Fruit fly (Drosophila melanogaster) whole organism, embryonic: ENCODE data around the gene CG5157.

Source experiments
- B-H1 ChIP-seq: fragments of 200-800 bp; sonication (Bioruptor generic); IDR thresholded peaks from 3 replicates; pipeline ENCODE4 v1.3.6; 2022; ENCODE audit warnings: missing biosample characterization, missing genetic modification characterization
- Bdp1 ChIP-seq: fragments of 200-800 bp; sonication (Bioruptor generic); optimal IDR thresholded peaks from 3 replicates; lab custom pipeline; 2016; ENCODE audit warnings: missing biosample characterization, missing genetic modification characterization
- CG10274 ChIP-seq: fragments of 200-800 bp; sonication (Bioruptor generic); optimal IDR thresholded peaks from 3 replicates; lab custom pipeline; 2017; ENCODE audit warnings: missing biosample characterization, mild to moderate bottlenecking, missing genetic modification characterization
- CG12391 ChIP-seq: fragments of 200-800 bp; sonication (Bioruptor generic); optimal IDR thresholded peaks from 3 replicates; lab custom pipeline; 2018; ENCODE audit warnings: missing biosample characterization, mild to moderate bottlenecking, missing genetic modification characterization, moderate library complexity
- CG12769 ChIP-seq: fragments of 200-800 bp; sonication (Bioruptor generic); optimal IDR thresholded peaks from 2 replicates; lab custom pipeline; 2019; ENCODE audit warnings: missing biosample characterization, mild to moderate bottlenecking, missing genetic modification characterization, moderate library complexity
- CG12942 ChIP-seq: fragments of 200-800 bp; sonication (Bioruptor generic); optimal IDR thresholded peaks from 3 replicates; lab custom pipeline; 2016; ENCODE audit warnings: missing biosample characterization, missing genetic modification characterization
- CG14667 ChIP-seq: fragments of 200-800 bp; sonication (Bioruptor generic); IDR thresholded peaks from 2 replicates; pipeline ENCODE4 v1.3.6; 2022; ENCODE audit warnings: missing biosample characterization, missing genetic modification characterization
- CG15514 ChIP-seq: fragments of 200-800 bp; sonication (Bioruptor generic); optimal IDR thresholded peaks from 3 replicates; lab custom pipeline; 2017; ENCODE audit warnings: missing biosample characterization, missing genetic modification characterization, mild to moderate bottlenecking, moderate library complexity, missing genetic modification reagents
- CG17568 ChIP-seq: fragments of 200-800 bp; sonication (Bioruptor generic); optimal IDR thresholded peaks from 2 replicates; lab custom pipeline; 2018; ENCODE audit warnings: missing biosample characterization, mild to moderate bottlenecking, missing genetic modification characterization, moderate library complexity
- CG17612 ChIP-seq: fragments of 200-800 bp; sonication (Bioruptor generic); IDR thresholded peaks from 2 replicates; pipeline ENCODE4 v1.3.6; 2022; ENCODE audit warnings: missing biosample characterization, missing genetic modification characterization
- CG2889 ChIP-seq: fragments of 200-800 bp; sonication (Bioruptor generic); IDR thresholded peaks from 3 replicates; pipeline ENCODE4 v1.3.6; 2022; ENCODE audit warnings: missing biosample characterization, missing genetic modification characterization
- CG31441 ChIP-seq: fragments of 200-800 bp; sonication (Bioruptor generic); IDR thresholded peaks from 2 replicates; pipeline ENCODE4 v1.3.6; 2022; ENCODE audit warnings: missing biosample characterization, missing genetic modification characterization
- CG43689 ChIP-seq: fragments of 200-800 bp; sonication (Bioruptor generic); IDR thresholded peaks from 2 replicates; pipeline ENCODE4 v1.3.6; 2022; ENCODE audit warnings: missing biosample characterization, missing genetic modification characterization
- CG4617 ChIP-seq: fragments of 200-800 bp; sonication (Bioruptor generic); optimal IDR thresholded peaks from 3 replicates; lab custom pipeline; 2016; ENCODE audit warnings: missing biosample characterization, missing genetic modification characterization, borderline replicate concordance
- CG7271 ChIP-seq: fragments of 200-800 bp; sonication (Bioruptor generic); optimal IDR thresholded peaks from 2 replicates; lab custom pipeline; 2018; ENCODE audit warnings: missing biosample characterization, mild to moderate bottlenecking, missing genetic modification characterization, moderate library complexity
- CG8924 ChIP-seq: fragments of 200-800 bp; optimal IDR thresholded peaks from 3 replicates; lab custom pipeline; 2019; ENCODE audit warnings: missing biosample characterization, mild to moderate bottlenecking, missing genetic modification characterization, moderate library complexity
- Chrac-16 ChIP-seq: fragments of 200-800 bp; sonication (Bioruptor generic); optimal IDR thresholded peaks from 3 replicates; lab custom pipeline; 2016; ENCODE audit warnings: missing biosample characterization, missing genetic modification characterization
- D ChIP-seq, 2 experiments: fragments of 200-800 bp in 1 of 2; fragments of >200 bp in 1 of 2; sonication (Bioruptor generic) in 1 of 2; optimal IDR thresholded peaks; 2 replicates in 1 of 2; 3 replicates in 1 of 2; lab custom pipeline; 2017; ENCODE audit warnings: mild to moderate bottlenecking in 1 of 2, missing biosample characterization in 1 of 2, missing genetic modification characterization in 1 of 2, missing genetic modification reagents in 1 of 2
- Dek ChIP-seq: fragments of 200-800 bp; sonication (Bioruptor generic); optimal IDR thresholded peaks from 3 replicates; lab custom pipeline; 2019; ENCODE audit warnings: missing biosample characterization, mild to moderate bottlenecking, missing genetic modification characterization, moderate library complexity
- Dip3 ChIP-seq: fragments of 200-800 bp; sonication (Bioruptor generic); optimal IDR thresholded peaks from 3 replicates; lab custom pipeline; 2016; ENCODE audit warnings: missing biosample characterization, missing genetic modification characterization
- Ets65A ChIP-seq: fragments of 200-800 bp; sonication (Bioruptor generic); peaks from one replicate; lab custom pipeline; 2016; ENCODE audit warnings: missing biosample characterization, missing genetic modification characterization
- Fer1 ChIP-seq: fragments of 200-800 bp; sonication (Bioruptor generic); optimal IDR thresholded peaks from 2 replicates; lab custom pipeline; 2017; ENCODE audit warnings: missing biosample characterization, mild to moderate bottlenecking, missing genetic modification characterization
- Fer2 ChIP-seq: fragments of 200-800 bp; sonication (Bioruptor generic); optimal IDR thresholded peaks from 2 replicates; lab custom pipeline; 2018; ENCODE audit warnings: missing biosample characterization, mild to moderate bottlenecking, missing genetic modification characterization, moderate library complexity
- HLH4C ChIP-seq: fragments of 200-800 bp; sonication (Bioruptor generic); IDR thresholded peaks from 3 replicates; pipeline ENCODE4 v1.3.6; 2022; ENCODE audit warnings: missing biosample characterization, missing genetic modification characterization; ENCODE audit not compliant: partially characterized antibody
- Hmx ChIP-seq: fragments of 200-800 bp; sonication (Bioruptor generic); optimal IDR thresholded peaks from 2 replicates; lab custom pipeline; 2016; ENCODE audit warnings: missing biosample characterization, missing genetic modification characterization
- Lhr ChIP-seq: fragments of 200-800 bp; sonication (Bioruptor generic); optimal IDR thresholded peaks from 3 replicates; lab custom pipeline; 2017; ENCODE audit warnings: mild to moderate bottlenecking, missing biosample characterization, missing genetic modification reagents, missing genetic modification characterization
- MESR4 ChIP-seq: fragments of 200-800 bp; sonication (Bioruptor generic); optimal IDR thresholded peaks from 2 replicates; lab custom pipeline; 2018; ENCODE audit warnings: missing biosample characterization, mild to moderate bottlenecking, missing genetic modification characterization, moderate library complexity
- Sry-δ ChIP-seq: fragments of 200-800 bp; sonication (Bioruptor generic); optimal IDR thresholded peaks from 2 replicates; lab custom pipeline; 2016; ENCODE audit warnings: missing biosample characterization, missing genetic modification characterization
- Ssrp ChIP-seq: fragments of 200-800 bp; sonication (Bioruptor generic); optimal IDR thresholded peaks from 2 replicates; lab custom pipeline; 2018; ENCODE audit warnings: missing biosample characterization, mild to moderate bottlenecking, missing genetic modification characterization, moderate library complexity
- Vsx1 ChIP-seq: fragments of 200-800 bp; sonication (Bioruptor generic); optimal IDR thresholded peaks from 2 replicates; lab custom pipeline; 2017; ENCODE audit warnings: missing biosample characterization, mild to moderate bottlenecking, missing genetic modification characterization, missing genetic modification reagents
- ab ChIP-seq: fragments of 200-800 bp; sonication (Bioruptor generic); optimal IDR thresholded peaks from 2 replicates; lab custom pipeline; 2016; ENCODE audit warnings: missing biosample characterization, missing genetic modification characterization
- croc ChIP-seq: fragments of 200-800 bp; sonication (Bioruptor generic); conservative IDR thresholded peaks from 3 replicates; pipeline ENCODE4 v1.3.6; 2022; ENCODE audit warnings: missing biosample characterization, missing genetic modification characterization
- eyg ChIP-seq: fragments of 200-800 bp; sonication (Bioruptor generic); optimal IDR thresholded peaks from 3 replicates; lab custom pipeline; 2016; ENCODE audit warnings: missing biosample characterization, missing genetic modification characterization
- fru ChIP-seq: fragments of >200 bp; optimal IDR thresholded peaks from 2 replicates; lab custom pipeline; 2017
- insv ChIP-seq, 2 experiments: fragments of 200-800 bp; sonication (Bioruptor generic); optimal IDR thresholded peaks; 3 replicates each; lab custom pipeline; 2016 to 2018; ENCODE audit warnings: missing biosample characterization in 2 of 2, missing genetic modification characterization in 2 of 2
- mld ChIP-seq: fragments of 200-800 bp; sonication (Bioruptor generic); IDR thresholded peaks from 3 replicates; pipeline ENCODE4 v1.3.6; 2022; ENCODE audit warnings: missing biosample characterization, missing genetic modification characterization; ENCODE audit not compliant: partially characterized antibody
- nmo ChIP-seq: fragments of 200-800 bp; sonication (Bioruptor generic); optimal IDR thresholded peaks from 2 replicates; lab custom pipeline; 2018; ENCODE audit warnings: missing biosample characterization, mild to moderate bottlenecking, missing genetic modification characterization, moderate library complexity
- oc ChIP-seq: fragments of 200-800 bp; sonication (Bioruptor generic); optimal IDR thresholded peaks from 2 replicates; lab custom pipeline; 2018; ENCODE audit warnings: missing biosample characterization, mild to moderate bottlenecking, missing genetic modification characterization, moderate library complexity
- otp ChIP-seq: fragments of 200-800 bp; sonication (Bioruptor generic); IDR thresholded peaks from 3 replicates; pipeline ENCODE4, ENCODE4 v1.3.6; 2022; ENCODE audit warnings: missing biosample characterization, missing genetic modification characterization
- pnt ChIP-seq: fragments of 200-800 bp; sonication (Bioruptor generic); optimal IDR thresholded peaks from 3 replicates; lab custom pipeline; 2016; ENCODE audit warnings: missing biosample characterization, missing genetic modification characterization
- rib ChIP-seq: fragments of 200-800 bp; sonication (Bioruptor generic); IDR thresholded peaks from 2 replicates; pipeline ENCODE4 v1.3.6; 2022; ENCODE audit warnings: missing biosample characterization, missing genetic modification characterization
- row ChIP-seq: fragments of 200-800 bp; sonication (Bioruptor generic); IDR thresholded peaks from 3 replicates; pipeline ENCODE4 v1.3.6; 2022; ENCODE audit warnings: missing biosample characterization, missing genetic modification characterization
- sim ChIP-seq: fragments of 200-800 bp; sonication (Bioruptor generic); IDR thresholded peaks from 2 replicates; pipeline ENCODE4 v1.3.6; 2022; ENCODE audit warnings: missing biosample characterization, missing genetic modification characterization
- sna ChIP-seq: fragments of 200-800 bp; sonication (Bioruptor generic); IDR thresholded peaks from 2 replicates; pipeline ENCODE4 v1.3.6; 2022; ENCODE audit warnings: missing biosample characterization, missing genetic modification characterization; ENCODE audit not compliant: partially characterized antibody
- tin ChIP-seq: fragments of 200-800 bp; sonication (Bioruptor generic); optimal IDR thresholded peaks from 3 replicates; lab custom pipeline; 2016; ENCODE audit warnings: missing biosample characterization, missing genetic modification characterization
- vfl ChIP-seq: fragments of 200-800 bp; sonication (Bioruptor generic); optimal IDR thresholded peaks from 2 replicates; lab custom pipeline; 2016; ENCODE audit warnings: missing biosample characterization, missing genetic modification characterization
- vnd ChIP-seq: fragments of 200-800 bp; sonication (Bioruptor generic); IDR thresholded peaks from 3 replicates; pipeline ENCODE4 v1.3.6; 2022; ENCODE audit warnings: missing biosample characterization, missing genetic modification characterization; ENCODE audit not compliant: partially characterized antibody
- z ChIP-seq: fragments of 200-800 bp; sonication (Bioruptor generic); IDR thresholded peaks from 3 replicates; pipeline ENCODE4 v1.3.6; 2022; ENCODE audit warnings: missing biosample characterization, missing genetic modification characterization

CG5157 gene

dm6 chr3L:16113607-16114337 lies 23.9 kb downstream of the CG5157 start (continued):
- TF ChIP-seq z (GFP tag; lab: Robert Waterston, UW) (0 out of 3 replicates have a peak, but pooled peaks have one; percentile 52), D (optimal IDR thresholded peaks at IDR 0.05; lab: Kevin White, UChicago) (no peak), D (GFP tag; optimal IDR thresholded peaks at IDR 0.05; lab: Kevin White, UChicago) (peak; percentile 58), Sry-δ (GFP tag; lab: Kevin White, UChicago) (peak; percentile 73), vnd (GFP tag; lab: Robert Waterston, UW) (peak; percentile 32; the same call in 2 of the 3 replicates), HLH4C (GFP tag; lab: Robert Waterston, UW) (peak; percentile 65), CG7271 (tag; lab: Kevin White, UChicago) (no peak), Fer1 (GFP tag; lab: Kevin White, UChicago) (peak; percentile 92), B-H1 (GFP tag; lab: Robert Waterston, UW) (peak; percentile 71; the same call in 2 of the 3 replicates), oc (tag; lab: Kevin White, UChicago) (no peak), Hmx (GFP tag; lab: Kevin White, UChicago) (peak; percentile 68), nmo (GFP tag; lab: Kevin White, UChicago) (peak; percentile 82), Fer2 (tag; lab: Kevin White, UChicago) (peak; percentile 56), sna (GFP tag; lab: Robert Waterston, UW) (peak; percentile 51), sim (GFP tag; lab: Robert Waterston, UW) (no peak), croc (peak; percentile 39; the same call in 2 of the 3 replicates), Dip3 (GFP tag; lab: Kevin White, UChicago) (peak; percentile 86), CG14667 (GFP tag; lab: Robert Waterston, UW) (0 out of 2 replicates have a peak, but pooled peaks have one; percentile 54), CG12391 (peak; percentile 90), CG4617 (GFP tag; lab: Kevin White, UChicago) (peak; percentile 88), Chrac-16 (peak; percentile 83), insv (GFP tag; optimal IDR thresholded peaks at IDR 0.05; lab: Kevin White, UChicago) (peak; percentile 12 to 65), CG8924 (tag; lab: Kevin White, UChicago) (peak; percentile 91), fru (lab: Kevin White, UChicago) (no peak), vfl (GFP tag; lab: Kevin White, UChicago) (peak; percentile 85), CG12942 (GFP tag; lab: Kevin White, UChicago) (peak; percentile 76), pnt (GFP tag; lab: Kevin White, UChicago) (peak; percentile 75), CG15514 (GFP tag; lab: Kevin White, UChicago) (peak; percentile 89), CG17612 (no peak), mld (GFP tag; lab: Robert Waterston, UW) (no peak; the same call in 2 of the 3 replicates), eyg (peak; percentile 77), Lhr (peak; percentile 61), row (GFP tag; lab: Robert Waterston, UW) (peak; percentile 91), MESR4 (peak; percentile 73), CG17568 (GFP tag; lab: Kevin White, UChicago) (no peak), Bdp1 (GFP tag; lab: Kevin White, UChicago) (peak; percentile 78), rib (GFP tag; lab: Robert Waterston, UW) (peak; percentile 75; the same call in 1 of the 2 replicates), Ets65A (GFP tag; lab: Kevin White, UChicago) (peak; percentile 98), CG10274 (GFP tag; lab: Kevin White, UChicago) (peak; percentile 30), otp (GFP tag; lab: Robert Waterston, UW) (no peak; the same call in 2 of the 3 replicates), CG31441 (GFP tag; lab: Robert Waterston, UW) (no peak; the same call in none of the 2 replicates), ab (peak; percentile 51), CG12769 (no peak), Dek (tag; lab: Kevin White, UChicago) (peak; percentile 78), CG2889 (no peak), tin (peak; percentile 78), CG43689 (GFP tag; lab: Robert Waterston, UW) (no peak), Vsx1 (GFP tag; lab: Kevin White, UChicago) (no peak), Ssrp (peak; percentile 75)
